Worm (Caenorhabditis elegans) whole organism, L4/young adult: ENCODE data around the gene col-3.

Experiments used
- W03F9.2 ChIP-seq: fragments of 150-350 bp; optimal IDR thresholded peaks from 2 replicates; lab custom pipeline; 2014; ENCODE audit warnings: missing biosample characterization, missing genetic modification characterization
- dao-5 ChIP-seq: sonication (generic microtip); optimal IDR thresholded peaks from 2 replicates; lab custom pipeline; 2016; ENCODE audit warnings: missing genotype, missing genetic modification characterization, moderate library complexity, missing compliant biosample characterization
- him-1 ChIP-seq: sonication (generic microtip); optimal IDR thresholded peaks from 2 replicates; lab custom pipeline; 2016; ENCODE audit warnings: missing genotype, missing genetic modification reagents, missing genetic modification characterization, missing compliant biosample characterization

Gene col-3

DNA sequence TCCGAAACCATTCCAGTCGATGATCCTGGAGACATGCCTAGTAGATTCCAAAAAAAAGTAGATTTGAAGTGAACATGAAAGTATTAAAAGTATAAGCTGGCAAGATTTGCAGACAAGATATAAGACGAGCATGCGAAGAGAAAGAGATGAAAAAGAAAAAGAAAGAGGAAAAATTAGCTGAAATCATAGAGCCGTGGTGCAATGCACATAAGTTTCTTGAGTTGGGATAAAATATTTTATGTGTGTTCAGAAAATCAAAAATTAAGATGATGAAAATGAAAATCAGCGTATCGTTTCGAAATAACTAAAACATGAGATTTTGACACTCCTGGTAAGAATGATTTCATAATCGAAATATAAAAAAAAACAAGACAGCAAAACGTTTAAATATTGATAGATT is 19.9 kb downstream of the col-3 start, which contains the start of gene T11B7.2:
T11B7.2 (minus strand) TSS at position 101 of the 400 bp plus-strand sequence.
- TF ChIP-seq him-1 (tag; lab: Kevin White, UChicago): no peak
- no peak for TF ChIP-seq dao-5 (tag; lab: Kevin White, UChicago)
- TF ChIP-seq W03F9.2 (tag; lab: Kevin White, UChicago): no peak

ce11 chrIV:8845922-8846321 is 21.3 kb downstream of the col-3 start:
- TF ChIP-seq dao-5 (tag; lab: Kevin White, UChicago): no peak
- no peak for TF ChIP-seq him-1 (tag; lab: Kevin White, UChicago)
- no peak for TF ChIP-seq W03F9.2 (tag; lab: Kevin White, UChicago)

DNA sequence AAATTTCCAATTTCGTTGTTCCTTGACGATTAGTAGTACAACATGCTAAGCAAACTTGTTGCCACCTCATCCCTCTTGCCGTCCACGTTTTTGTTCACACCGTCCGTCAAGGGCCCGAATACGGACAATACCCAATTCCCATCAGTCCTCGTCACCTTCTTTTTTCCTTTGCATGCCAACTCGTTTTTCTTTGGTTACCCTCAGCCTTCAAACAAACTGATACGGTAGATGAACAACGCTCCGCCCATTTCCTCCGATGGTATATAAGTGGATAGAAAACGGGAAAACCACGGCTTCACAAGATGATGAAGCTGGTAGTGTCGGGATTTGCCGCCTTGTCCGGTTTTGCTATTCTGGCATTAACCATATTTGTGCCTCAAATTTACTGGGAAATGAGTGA is 23.3 kb downstream of the col-3 start, which contains the start of gene col-118:
col-118 (plus strand) TSS at position 301 of the 400 bp plus-strand sequence.
- TF ChIP-seq W03F9.2 (tag; lab: Kevin White, UChicago): no peak
- no peak for TF ChIP-seq him-1 (tag; lab: Kevin White, UChicago)
- no peak for TF ChIP-seq dao-5 (tag; lab: Kevin White, UChicago)

ce11 chrIV:8848983-8849382 is 24.4 kb downstream of the col-3 start:
- TF ChIP-seq dao-5 (tag; lab: Kevin White, UChicago): no peak
- no peak for TF ChIP-seq W03F9.2 (tag; lab: Kevin White, UChicago)
- TF ChIP-seq him-1 (tag; lab: Kevin White, UChicago): no peak

DNA sequence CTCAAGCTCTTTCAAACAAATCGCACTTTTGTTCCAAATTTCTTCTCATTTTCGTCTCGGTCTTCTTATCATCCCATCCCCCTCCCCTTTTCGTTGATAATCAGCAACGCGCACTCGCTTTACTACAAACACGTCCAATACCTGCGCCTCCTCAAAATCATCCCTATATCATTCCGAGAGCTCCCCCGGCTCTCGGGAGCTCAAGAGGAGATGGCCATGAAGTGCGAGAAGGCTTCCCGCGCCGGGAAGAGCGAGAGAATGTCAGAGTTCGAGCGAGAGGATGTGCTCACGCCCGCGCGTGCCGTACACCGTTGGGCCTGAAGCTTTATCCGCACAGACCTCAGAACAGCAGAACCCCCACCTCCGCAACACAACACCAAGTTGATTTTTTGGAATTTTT is 26.2 kb downstream of the col-3 start:
- TF ChIP-seq W03F9.2 (tag; lab: Kevin White, UChicago) (no peak), dao-5 (tag; lab: Kevin White, UChicago) (no peak), him-1 (tag; lab: Kevin White, UChicago) (no peak)

- no peak for TF ChIP-seq him-1 (tag; lab: Kevin White, UChicago)
- TF ChIP-seq dao-5 (tag; lab: Kevin White, UChicago): no peak
- no peak for TF ChIP-seq W03F9.2 (tag; lab: Kevin White, UChicago)
Measured at ce11 chrIV:8852194-8852593, 27.6 kb downstream of the col-3 start, which contains the start of gene alp-1. Gene alp-1, plus strand, starts transcription at chrIV:8852494.

DNA sequence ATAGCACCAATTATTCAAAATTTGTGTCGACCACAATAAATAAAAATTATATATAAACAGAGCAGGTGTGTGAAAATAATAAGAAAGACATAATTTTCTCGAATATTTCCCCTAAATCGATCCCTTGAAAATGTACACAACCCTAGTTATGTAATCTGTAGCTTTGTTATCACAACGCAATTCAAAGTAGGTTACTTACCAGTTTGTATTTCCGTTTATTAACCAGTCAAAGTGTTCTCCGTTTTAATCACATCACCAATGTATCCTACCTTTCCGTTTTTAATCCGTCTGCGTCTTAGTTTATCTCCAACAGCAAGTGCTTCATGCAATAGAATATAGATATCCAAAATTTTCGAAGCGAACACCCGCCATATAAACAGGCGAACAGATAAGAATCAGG is 28.7 kb downstream of the col-3 start:
- TF ChIP-seq dao-5 (tag; lab: Kevin White, UChicago) (no peak), him-1 (tag; lab: Kevin White, UChicago) (no peak), W03F9.2 (tag; lab: Kevin White, UChicago) (no peak)

ce11 chrIV:8855963-8856362 is 31.4 kb downstream of the col-3 start, which contains the start of gene T11B7.5:
Gene T11B7.5, minus strand, starts transcription at chrIV:8856063.
- TF ChIP-seq dao-5 (tag; lab: Kevin White, UChicago) (no peak), him-1 (tag; lab: Kevin White, UChicago) (no peak), W03F9.2 (tag; lab: Kevin White, UChicago) (no peak)

DNA sequence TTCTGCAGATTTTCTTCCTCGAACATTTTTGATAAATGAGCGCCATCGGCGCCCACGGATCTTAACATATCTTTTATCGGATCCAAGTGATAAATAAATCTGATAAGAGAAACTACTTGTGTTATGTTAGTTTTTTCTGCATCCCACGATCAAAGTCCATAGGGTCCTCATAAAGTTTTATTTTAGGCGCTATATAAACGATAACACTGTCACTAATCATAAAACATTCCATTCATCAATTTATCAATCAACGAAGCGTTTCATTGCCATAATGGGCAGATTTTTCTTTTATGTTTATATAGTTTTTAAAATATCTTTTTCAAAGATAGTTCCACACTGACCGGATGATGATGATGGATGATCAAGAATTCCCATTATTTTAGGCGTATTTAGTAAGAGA is 40.1 kb downstream of the col-3 start:
- no peak for TF ChIP-seq him-1 (tag; lab: Kevin White, UChicago)
- TF ChIP-seq dao-5 (tag; lab: Kevin White, UChicago): no peak
- no peak for TF ChIP-seq W03F9.2 (tag; lab: Kevin White, UChicago)

DNA sequence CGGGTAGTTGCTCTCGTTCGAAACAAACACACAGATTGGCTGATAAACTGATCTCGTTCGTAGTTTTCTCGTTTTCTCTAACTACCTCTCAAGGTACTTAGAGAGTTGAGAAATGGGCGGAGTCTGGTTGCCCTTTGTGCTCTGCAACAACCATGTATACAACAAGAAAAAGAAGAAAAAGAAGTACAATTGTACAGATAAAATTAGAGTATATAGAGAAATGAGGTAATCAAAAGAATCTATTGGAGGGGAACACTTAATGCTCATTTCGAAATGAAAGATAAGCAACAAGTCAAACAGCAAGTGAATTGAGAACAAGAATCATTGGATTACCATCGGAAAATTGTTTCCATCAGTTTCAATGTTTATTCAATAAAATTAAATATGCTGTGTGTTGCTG is 40.8 kb downstream of the col-3 start, which contains the start of gene C09G9.1:
C09G9.1 (minus strand) TSS at position 143 of the 400 bp plus-strand sequence.
- TF ChIP-seq him-1 (tag; lab: Kevin White, UChicago): no peak
- no peak for TF ChIP-seq dao-5 (tag; lab: Kevin White, UChicago)
- no peak for TF ChIP-seq W03F9.2 (tag; lab: Kevin White, UChicago)

DNA sequence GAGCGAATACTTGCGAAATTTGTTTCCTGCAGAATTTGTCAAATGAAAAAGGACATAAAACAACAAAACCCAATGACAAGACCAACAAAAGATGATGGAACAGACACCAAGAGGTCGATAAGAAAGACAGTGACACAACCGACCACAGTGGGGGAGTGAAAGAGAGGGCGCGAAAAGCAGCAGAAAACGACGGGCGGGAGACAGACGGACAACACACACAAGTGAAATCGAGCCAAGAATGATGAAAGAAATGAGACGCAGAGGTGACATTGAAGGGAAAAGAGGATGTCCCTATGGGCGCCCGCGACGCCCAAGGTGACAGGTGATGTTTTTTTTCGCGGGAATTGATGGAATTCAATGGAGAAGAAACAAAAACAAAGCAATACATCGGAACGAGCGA is 41.5 kb downstream of the col-3 start:
- TF ChIP-seq dao-5 (tag; lab: Kevin White, UChicago): no peak
- no peak for TF ChIP-seq him-1 (tag; lab: Kevin White, UChicago)
- TF ChIP-seq W03F9.2 (tag; lab: Kevin White, UChicago): peak; percentile 74

- TF ChIP-seq dao-5 (tag; lab: Kevin White, UChicago) (no peak), him-1 (tag; lab: Kevin White, UChicago) (no peak), W03F9.2 (tag; lab: Kevin White, UChicago) (no peak)
Measured at ce11 chrIV:8867562-8867961, 43.0 kb downstream of the col-3 start.

- no peak for TF ChIP-seq him-1 (tag; lab: Kevin White, UChicago)
- no peak for TF ChIP-seq dao-5 (tag; lab: Kevin White, UChicago)
- no peak for TF ChIP-seq W03F9.2 (tag; lab: Kevin White, UChicago)
Measured at ce11 chrIV:8869624-8870023, 45.0 kb downstream of the col-3 start, which contains the start of gene npp-23. Gene npp-23, minus strand, starts transcription at chrIV:8869679.

ce11 chrIV:8872958-8873357 is 48.4 kb downstream of the col-3 start, which contains the start of gene C09G9.3:
Gene C09G9.3, minus strand, starts transcription at chrIV:8873058.
- TF ChIP-seq dao-5 (tag; lab: Kevin White, UChicago) (no peak), W03F9.2 (tag; lab: Kevin White, UChicago) (no peak), him-1 (tag; lab: Kevin White, UChicago) (no peak)
